Fruit fly (Drosophila melanogaster) whole organism, embryonic: Measurements from ENCODE around the gene CG6933.

Experiments
- Antp ChIP-seq: fragments of 200-800 bp; sonication (Bioruptor generic); optimal IDR thresholded peaks from 3 replicates; lab custom pipeline; 2016; ENCODE audit warnings: missing biosample characterization, missing genetic modification characterization
- CG10147 ChIP-seq: fragments of 200-800 bp; sonication (Bioruptor generic); optimal IDR thresholded peaks from 2 replicates; lab custom pipeline; 2019; ENCODE audit warnings: missing biosample characterization, mild to moderate bottlenecking, missing genetic modification characterization, moderate library complexity
- CG12104 ChIP-seq: fragments of 200-800 bp; sonication (Bioruptor generic); optimal IDR thresholded peaks from 3 replicates; lab custom pipeline; 2016; ENCODE audit warnings: missing biosample characterization, missing genetic modification characterization
- CG17912 ChIP-seq: fragments of 200-800 bp; sonication (Bioruptor generic); optimal IDR thresholded peaks from 2 replicates; lab custom pipeline; 2018; ENCODE audit warnings: missing biosample characterization, mild to moderate bottlenecking, missing genetic modification characterization
- CG2199 ChIP-seq: fragments of 200-800 bp; sonication (Bioruptor generic); IDR thresholded peaks from 3 replicates; pipeline ENCODE4 v1.3.6; 2022; ENCODE audit warnings: missing biosample characterization, missing genetic modification characterization
- CG32772 ChIP-seq: fragments of 200-800 bp; sonication (Bioruptor generic); IDR thresholded peaks from 2 replicates; pipeline ENCODE4 v1.3.6; 2022; ENCODE audit warnings: missing biosample characterization, missing genetic modification characterization
- CG4360 ChIP-seq: fragments of 200-800 bp; sonication (Bioruptor generic); IDR thresholded peaks from 2 replicates; pipeline ENCODE4 v1.3.6; 2022; ENCODE audit warnings: missing biosample characterization, missing genetic modification characterization
- CG43689 ChIP-seq: fragments of 200-800 bp; sonication (Bioruptor generic); IDR thresholded peaks from 2 replicates; pipeline ENCODE4 v1.3.6; 2022; ENCODE audit warnings: missing biosample characterization, missing genetic modification characterization
- CG5245 ChIP-seq: fragments of 200-800 bp; sonication (Bioruptor generic); optimal IDR thresholded peaks from 3 replicates; lab custom pipeline; 2016; ENCODE audit warnings: missing biosample characterization, missing genetic modification characterization
- CG6272 ChIP-seq: fragments of 200-800 bp; sonication (Bioruptor generic); IDR thresholded peaks from 2 replicates; pipeline ENCODE4 v1.3.6; 2022; ENCODE audit warnings: missing biosample characterization, missing genetic modification characterization
- CG6765 ChIP-seq: fragments of 200-800 bp; sonication (Bioruptor generic); optimal IDR thresholded peaks from 3 replicates; lab custom pipeline; 2017; ENCODE audit warnings: missing biosample characterization, mild to moderate bottlenecking, missing genetic modification characterization
- CG6813 ChIP-seq: fragments of 200-800 bp; sonication (Bioruptor generic); optimal IDR thresholded peaks from 2 replicates; lab custom pipeline; 2017; ENCODE audit warnings: missing biosample characterization, missing genetic modification characterization, mild to moderate bottlenecking, moderate library complexity, missing genetic modification reagents
- CG7745 ChIP-seq: fragments of 200-800 bp; sonication (Bioruptor generic); optimal IDR thresholded peaks from 2 replicates; lab custom pipeline; 2018; ENCODE audit warnings: missing biosample characterization, mild to moderate bottlenecking, missing genetic modification characterization, moderate library complexity
- CG8924 ChIP-seq: fragments of 200-800 bp; optimal IDR thresholded peaks from 3 replicates; lab custom pipeline; 2019; ENCODE audit warnings: missing biosample characterization, mild to moderate bottlenecking, missing genetic modification characterization, moderate library complexity
- Doc2 ChIP-seq: fragments of 200-800 bp; sonication (Bioruptor generic); IDR thresholded peaks from 2 replicates; pipeline ENCODE4 v1.3.6; 2022; ENCODE audit warnings: missing biosample characterization, missing genetic modification characterization
- Eip74EF ChIP-seq, 2 experiments: fragments of 200-800 bp in 1 of 2; fragments of >200 bp in 1 of 2; sonication (Bioruptor generic) in 1 of 2; optimal IDR thresholded peaks; 2 replicates each; lab custom pipeline; 2017 to 2019; ENCODE audit warnings: missing biosample characterization in 2 of 2, missing genetic modification characterization in 2 of 2, mild to moderate bottlenecking in 1 of 2, moderate library complexity in 1 of 2
- Gug ChIP-seq: fragments of 200-800 bp; sonication (Bioruptor generic); IDR thresholded peaks from 4 replicates; pipeline ENCODE4 v1.3.6; 2022; ENCODE audit warnings: missing biosample characterization, missing genetic modification characterization
- HLH4C ChIP-seq: fragments of 200-800 bp; sonication (Bioruptor generic); IDR thresholded peaks from 3 replicates; pipeline ENCODE4 v1.3.6; 2022; ENCODE audit warnings: missing biosample characterization, missing genetic modification characterization; ENCODE audit not compliant: partially characterized antibody
- Hr3 ChIP-seq: fragments of 200-800 bp; sonication (Bioruptor generic); optimal IDR thresholded peaks from 3 replicates; lab custom pipeline; 2016; ENCODE audit warnings: missing biosample characterization, missing genetic modification characterization
- MTF-1 ChIP-seq: fragments of 200-800 bp; sonication (Bioruptor generic); optimal IDR thresholded peaks from 2 replicates; lab custom pipeline; 2018; ENCODE audit warnings: missing biosample characterization, mild to moderate bottlenecking, missing genetic modification characterization, borderline replicate concordance
- NK7.1 ChIP-seq: fragments of 200-800 bp; sonication (Bioruptor generic); optimal IDR thresholded peaks from 3 replicates; lab custom pipeline; 2016; ENCODE audit warnings: missing biosample characterization, missing genetic modification characterization
- Optix ChIP-seq: fragments of 200-800 bp; sonication (Bioruptor generic); IDR thresholded peaks from 3 replicates; pipeline ENCODE4 v1.3.6; 2022; ENCODE audit warnings: missing biosample characterization, missing genetic modification characterization
- Scr ChIP-seq: fragments of 200-800 bp; sonication (Bioruptor generic); IDR thresholded peaks from 2 replicates; pipeline ENCODE4 v1.3.6; 2022; ENCODE audit warnings: missing biosample characterization, missing genetic modification characterization; ENCODE audit not compliant: partially characterized antibody
- amos ChIP-seq: fragments of 200-800 bp; sonication (Bioruptor generic); IDR thresholded peaks from 2 replicates; pipeline ENCODE4 v1.3.6; 2022; ENCODE audit warnings: missing biosample characterization, missing genetic modification characterization; ENCODE audit not compliant: partially characterized antibody
- ash1 ChIP-seq: fragments of 200-800 bp; sonication (Bioruptor generic); optimal IDR thresholded peaks from 2 replicates; lab custom pipeline; 2018; ENCODE audit warnings: missing biosample characterization, mild to moderate bottlenecking, missing genetic modification characterization
- caup ChIP-seq: fragments of 200-800 bp; sonication (Bioruptor generic); optimal IDR thresholded peaks from 3 replicates; lab custom pipeline; 2017; ENCODE audit warnings: missing biosample characterization, mild to moderate bottlenecking, missing genetic modification characterization, moderate library complexity; ENCODE audit not compliant: severe bottlenecking
- crol ChIP-seq: fragments of 200-800 bp; sonication (Bioruptor generic); IDR thresholded peaks from 2 replicates; pipeline ENCODE4 v1.3.6; 2022; ENCODE audit warnings: missing biosample characterization, missing genetic modification characterization
- dan ChIP-seq: fragments of 200-800 bp; sonication (Bioruptor generic); IDR thresholded peaks from 2 replicates; pipeline ENCODE4 v1.3.6; 2022; ENCODE audit warnings: missing biosample characterization, missing genetic modification characterization
- disco-r ChIP-seq: fragments of 200-800 bp; sonication (Bioruptor generic); optimal IDR thresholded peaks from 2 replicates; lab custom pipeline; 2016; ENCODE audit warnings: missing biosample characterization, missing genetic modification characterization
- gcm ChIP-seq: fragments of 200-800 bp; sonication (Bioruptor generic); optimal IDR thresholded peaks from 2 replicates; lab custom pipeline; 2019; ENCODE audit warnings: missing biosample characterization, mild to moderate bottlenecking, missing genetic modification characterization, moderate library complexity
- hth ChIP-seq: fragments of >200 bp; optimal IDR thresholded peaks from 2 replicates; lab custom pipeline; 2017; ENCODE audit warnings: inconsistent platforms
- kah ChIP-seq: fragments of 200-800 bp; sonication (Bioruptor generic); optimal IDR thresholded peaks from 2 replicates; lab custom pipeline; 2018; ENCODE audit warnings: missing biosample characterization, mild to moderate bottlenecking, missing genetic modification characterization
- ken ChIP-seq: fragments of 200-800 bp; sonication (Bioruptor generic); IDR thresholded peaks from 3 replicates; pipeline ENCODE4 v1.3.6; 2022; ENCODE audit warnings: missing biosample characterization, missing genetic modification characterization
- pho ChIP-seq: fragments of 200-800 bp; sonication (Bioruptor generic); optimal IDR thresholded peaks from 2 replicates; lab custom pipeline; 2016; ENCODE audit warnings: missing biosample characterization, missing genetic modification characterization
- ranshi ChIP-seq: fragments of 200-800 bp; sonication (Bioruptor generic); IDR thresholded peaks from 2 replicates; pipeline ENCODE4 v1.3.6; 2022; ENCODE audit warnings: missing biosample characterization, missing genetic modification characterization
- sd ChIP-seq: fragments of 200-800 bp; sonication (Bioruptor generic); optimal IDR thresholded peaks from 3 replicates; lab custom pipeline; 2018; ENCODE audit warnings: missing biosample characterization, mild to moderate bottlenecking, missing genetic modification characterization, moderate library complexity
- sna ChIP-seq: fragments of 200-800 bp; sonication (Bioruptor generic); IDR thresholded peaks from 2 replicates; pipeline ENCODE4 v1.3.6; 2022; ENCODE audit warnings: missing biosample characterization, missing genetic modification characterization; ENCODE audit not compliant: partially characterized antibody
- sr ChIP-seq: fragments of 200-800 bp; sonication (Bioruptor generic); IDR thresholded peaks from 3 replicates; pipeline ENCODE4 v1.3.6; 2022; ENCODE audit warnings: missing biosample characterization, missing genetic modification characterization
- sug ChIP-seq: fragments of 200-800 bp; optimal IDR thresholded peaks from 2 replicates; lab custom pipeline; 2019; ENCODE audit warnings: missing biosample characterization, mild to moderate bottlenecking, missing genetic modification characterization, moderate library complexity
- tin ChIP-seq: fragments of 200-800 bp; sonication (Bioruptor generic); optimal IDR thresholded peaks from 3 replicates; lab custom pipeline; 2016; ENCODE audit warnings: missing biosample characterization, missing genetic modification characterization

CG6933 gene

dm6 chr3L:20241987-20242982, 22.1 kb upstream of the CG6933 start (continued):
- TF ChIP-seq CG7745 (tag; lab: Kevin White, UChicago) (no peak), sna (peak; percentile 13; the same call in 1 of the 2 replicates), kah (no peak), CG8924 (peak; percentile 64), CG5245 (GFP tag; lab: Kevin White, UChicago) (no peak), caup (GFP tag; lab: Kevin White, UChicago) (peak; percentile 61), gcm (GFP tag; lab: Kevin White, UChicago) (peak; percentile 83), NK7.1 (no peak), MTF-1 (GFP tag; lab: Kevin White, UChicago) (no peak), CG2199 (GFP tag; lab: Robert Waterston, UW) (no peak), Antp (no peak), ash1 (GFP tag; lab: Kevin White, UChicago) (no peak), sug (tag; lab: Kevin White, UChicago) (peak; percentile 57), Eip74EF (GFP tag; optimal IDR thresholded peaks at IDR 0.05; lab: Kevin White, UChicago) (peak in 1 of 2 experiments; percentile 0), crol (GFP tag; lab: Robert Waterston, UW) (no peak), amos (GFP tag; lab: Robert Waterston, UW) (peak; percentile 78), tin (GFP tag; lab: Kevin White, UChicago) (peak; percentile 41), CG17912 (GFP tag; lab: Kevin White, UChicago) (peak; percentile 61), CG6272 (GFP tag; lab: Robert Waterston, UW) (peak; percentile 42), sr (GFP tag; lab: Robert Waterston, UW) (peak; percentile 29; the same call in 1 of the 3 replicates), CG6765 (peak; percentile 9), disco-r (GFP tag; lab: Kevin White, UChicago) (no peak), sd (tag; lab: Kevin White, UChicago) (no peak), Gug (GFP tag; lab: Robert Waterston, UW) (peak; percentile 42; the same call in 3 of the 4 replicates), ken (peak; percentile 59; the same call in 2 of the 3 replicates), dan (GFP tag; lab: Robert Waterston, UW) (no peak), CG32772 (GFP tag; lab: Robert Waterston, UW) (peak; percentile 56), Hr3 (GFP tag; lab: Kevin White, UChicago) (peak; percentile 65), CG6813 (peak; percentile 0), ranshi (GFP tag; lab: Robert Waterston, UW) (peak; percentile 40; the same call in 1 of the 2 replicates), CG4360 (GFP tag; lab: Robert Waterston, UW) (no peak), Optix (GFP tag; lab: Robert Waterston, UW) (no peak), Doc2 (GFP tag; lab: Robert Waterston, UW) (no peak), CG12104 (GFP tag; lab: Kevin White, UChicago) (peak; percentile 28), pho (GFP tag; lab: Kevin White, UChicago) (peak; percentile 11), hth (lab: Kevin White, UChicago) (no peak), CG10147 (peak; percentile 60), CG43689 (GFP tag; lab: Robert Waterston, UW) (0 out of 2 replicates have a peak, but pooled peaks have one; percentile 29), HLH4C (GFP tag; lab: Robert Waterston, UW) (peak; percentile 59; the same call in 1 of the 3 replicates), Scr (peak; percentile 75)
- TF ChIP-seq, all 482 proteins: peak for 260
